Worm (Caenorhabditis elegans) whole organism, midembryonic: ENCODE results near the gene sysm-1.

ENCODE experiments used
- T22C8.4 ChIP-seq: fragments of 200-800 bp; sonication (Bioruptor generic); IDR thresholded peaks from 2 replicates; pipeline ENCODE4 v1.3.6; 2022; ENCODE audit warnings: missing genetic modification characterization, missing compliant biosample characterization
- cog-1 ChIP-seq: sonication (generic microtip); optimal IDR thresholded peaks from 2 replicates; lab custom pipeline; 2016; ENCODE audit warnings: missing genetic modification characterization, missing compliant biosample characterization
- flt-1 ChIP-seq: fragments of 200-800 bp; sonication (Bioruptor generic); IDR thresholded peaks from 2 replicates; pipeline ENCODE4 v1.3.6; 2022; ENCODE audit warnings: missing genetic modification characterization, missing compliant biosample characterization
- klf-2 ChIP-seq: fragments of 200-800 bp; sonication (Bioruptor generic); conservative IDR thresholded peaks from 2 replicates; pipeline ENCODE4 v1.3.6; 2022; ENCODE audit warnings: missing genetic modification reagents, missing genetic modification characterization, missing compliant biosample characterization
- med-1 ChIP-seq: sonication (generic microtip); optimal IDR thresholded peaks from 2 replicates; lab custom pipeline; 2017; ENCODE audit warnings: missing genetic modification characterization, mild to moderate bottlenecking, missing compliant biosample characterization, antibody characterized with exemption, missing genetic modification reagents; ENCODE audit not compliant: insufficient read depth
- ref-1 ChIP-seq: fragments of 200-800 bp; sonication (Bioruptor generic); conservative IDR thresholded peaks from 2 replicates; pipeline ENCODE4 v1.3.6; 2022; ENCODE audit warnings: missing genetic modification reagents, missing genetic modification characterization, missing compliant biosample characterization
- tab-1 ChIP-seq: fragments of 200-800 bp; sonication (Bioruptor generic); IDR thresholded peaks from 2 replicates; pipeline ENCODE4 v1.3.6; 2022; ENCODE audit warnings: missing genetic modification characterization, missing compliant biosample characterization
- ztf-23 ChIP-seq: fragments of 200-800 bp; sonication (Bioruptor generic); IDR thresholded peaks from 2 replicates; pipeline ENCODE4 v1.3.6; 2022; ENCODE audit warnings: missing genetic modification reagents, missing genetic modification characterization, missing compliant biosample characterization
- ztf-29 ChIP-seq: fragments of 200-800 bp; sonication (Bioruptor generic); IDR thresholded peaks from 2 replicates; pipeline ENCODE4 v1.3.6; 2022; ENCODE audit warnings: missing genetic modification reagents, missing genetic modification characterization, missing compliant biosample characterization

- TF ChIP-seq flt-1 (GFP tag; lab: Robert Waterston, UW) (no peak), ref-1 (GFP tag; lab: Robert Waterston, UW) (no peak), ztf-23 (GFP tag; lab: Robert Waterston, UW) (no peak), tab-1 (GFP tag; lab: Robert Waterston, UW) (no peak), med-1 (GFP tag; lab: Kevin White, UChicago) (no peak), ztf-29 (GFP tag; lab: Robert Waterston, UW) (no peak), cog-1 (no peak), klf-2 (no peak), T22C8.4 (GFP tag; lab: Robert Waterston, UW) (no peak)
Measured at ce11 chrII:9113759-9114158, 30.8 kb upstream of the sysm-1 start.
